Worm (Caenorhabditis elegans) whole organism, late embryonic: ENCODE measurements around the gene T16G12.4.
A peak's percentile ranks its signal among the peaks of the same experiment; 100 is the strongest.

Source experiments
- C08G9.2 ChIP-seq: sonication (generic microtip); optimal IDR thresholded peaks from 2 replicates; lab custom pipeline; 2016; ENCODE audit warnings: mild to moderate bottlenecking, missing genetic modification characterization, moderate library complexity, missing compliant biosample characterization
- C38D4.7 ChIP-seq: fragments of 200-800 bp; sonication (Bioruptor generic); optimal IDR thresholded peaks from 2 replicates; lab custom pipeline; 2018; ENCODE audit warnings: mild to moderate bottlenecking, missing genetic modification characterization, moderate library complexity, missing compliant biosample characterization
- K02D7.2 ChIP-seq: sonication (generic microtip); optimal IDR thresholded peaks from 2 replicates; lab custom pipeline; 2017; ENCODE audit warnings: mild to moderate bottlenecking, missing genetic modification characterization, missing compliant biosample characterization
- Y22D7AL.16 ChIP-seq: sonication (generic microtip); optimal IDR thresholded peaks from 2 replicates; lab custom pipeline; 2016; ENCODE audit warnings: missing genetic modification characterization, missing compliant biosample characterization
- ahr-1 ChIP-seq: sonication (generic microtip); optimal IDR thresholded peaks from 2 replicates; lab custom pipeline; 2016; ENCODE audit warnings: missing genetic modification characterization, missing compliant biosample characterization
- ama-1 ChIP-seq: fragments of 150-350 bp; optimal IDR thresholded peaks from 2 replicates; lab custom pipeline; 2014
- ceh-14 ChIP-seq: sonication (generic microtip); optimal IDR thresholded peaks from 2 replicates; lab custom pipeline; 2016; ENCODE audit warnings: missing genotype, missing genetic modification characterization, missing compliant biosample characterization
- ceh-18 ChIP-seq: sonication (generic microtip); optimal IDR thresholded peaks from 2 replicates; lab custom pipeline; 2016; ENCODE audit warnings: missing genetic modification characterization, missing compliant biosample characterization
- ceh-2 ChIP-seq: sonication (generic microtip); optimal IDR thresholded peaks from 2 replicates; lab custom pipeline; 2016; ENCODE audit warnings: missing genotype, missing genetic modification characterization, missing compliant biosample characterization
- ceh-22 ChIP-seq: sonication (generic microtip); optimal IDR thresholded peaks from 2 replicates; lab custom pipeline; 2017; ENCODE audit warnings: missing biosample characterization, missing genetic modification characterization
- ceh-30 ChIP-seq: fragments of 150-350 bp; optimal IDR thresholded peaks from 2 replicates; lab custom pipeline; 2014; ENCODE audit warnings: missing biosample characterization, missing genetic modification characterization
- ceh-31 ChIP-seq: sonication (generic microtip); optimal IDR thresholded peaks from 2 replicates; lab custom pipeline; 2016; ENCODE audit warnings: missing genetic modification characterization, missing compliant biosample characterization
- ceh-34 ChIP-seq: sonication (generic microtip); optimal IDR thresholded peaks from 2 replicates; lab custom pipeline; 2016; ENCODE audit warnings: mild to moderate bottlenecking, missing genetic modification characterization, missing compliant biosample characterization
- ceh-45 ChIP-seq: fragments of 200-800 bp; sonication (Bioruptor generic); IDR thresholded peaks from 2 replicates; pipeline ENCODE4 v1.3.6; 2022; ENCODE audit warnings: missing genetic modification reagents, missing genetic modification characterization, missing compliant biosample characterization
- ceh-48 ChIP-seq: sonication (generic microtip); optimal IDR thresholded peaks from 2 replicates; lab custom pipeline; 2016; ENCODE audit warnings: missing genetic modification characterization, inconsistent platforms, missing compliant biosample characterization
- ceh-6 ChIP-seq: fragments of 200-800 bp; sonication (Bioruptor generic); optimal IDR thresholded peaks from 2 replicates; lab custom pipeline; 2018; ENCODE audit warnings: mild to moderate bottlenecking, missing genetic modification characterization, missing compliant biosample characterization
- ceh-9 ChIP-seq: sonication (generic microtip); optimal IDR thresholded peaks from 2 replicates; lab custom pipeline; 2016; ENCODE audit warnings: mild to moderate bottlenecking, missing genetic modification characterization, inconsistent platforms, missing compliant biosample characterization
- che-1 ChIP-seq: sonication (generic microtip); optimal IDR thresholded peaks from 2 replicates; lab custom pipeline; 2016; ENCODE audit warnings: mild to moderate bottlenecking, missing genetic modification characterization, missing compliant biosample characterization
- eyg-1 ChIP-seq: sonication (generic microtip); optimal IDR thresholded peaks from 2 replicates; lab custom pipeline; 2016; ENCODE audit warnings: missing genotype, missing genetic modification characterization, missing compliant biosample characterization
- fax-1 ChIP-seq: sonication (generic microtip); optimal IDR thresholded peaks from 2 replicates; lab custom pipeline; 2016; ENCODE audit warnings: missing genotype, missing genetic modification characterization, missing compliant biosample characterization
- hlh-30 ChIP-seq: sonication (generic microtip); optimal IDR thresholded peaks from 2 replicates; lab custom pipeline; 2017; ENCODE audit warnings: antibody characterized with exemption, missing genetic modification characterization, missing compliant biosample characterization; ENCODE audit not compliant: insufficient read depth
- hlh-6 ChIP-seq: sonication (generic microtip); optimal IDR thresholded peaks from 2 replicates; lab custom pipeline; 2016; ENCODE audit warnings: missing genotype, missing genetic modification characterization, missing compliant biosample characterization
- hlh-8 ChIP-seq: sonication (generic microtip); optimal IDR thresholded peaks from 2 replicates; lab custom pipeline; 2016; ENCODE audit warnings: missing genotype, missing genetic modification characterization, missing compliant biosample characterization
- lim-6 ChIP-seq: sonication (generic microtip); optimal IDR thresholded peaks from 2 replicates; lab custom pipeline; 2016; ENCODE audit warnings: missing genetic modification characterization, missing compliant biosample characterization
- nfya-1 ChIP-seq: sonication (generic microtip); optimal IDR thresholded peaks from 2 replicates; lab custom pipeline; 2017; ENCODE audit warnings: missing genetic modification characterization, mild to moderate bottlenecking, missing compliant biosample characterization, antibody characterized with exemption, moderate library complexity
- nhr-11 ChIP-seq: fragments of 150-350 bp; optimal IDR thresholded peaks from 2 replicates; lab custom pipeline; 2014; ENCODE audit warnings: missing biosample characterization, missing genetic modification characterization
- npax-4 ChIP-seq: sonication (generic microtip); optimal IDR thresholded peaks from 2 replicates; lab custom pipeline; 2016; ENCODE audit warnings: missing genetic modification characterization, missing compliant biosample characterization
- pat-9 ChIP-seq: fragments of 200-800 bp; sonication (Bioruptor generic); optimal IDR thresholded peaks from 2 replicates; lab custom pipeline; 2018; ENCODE audit warnings: mild to moderate bottlenecking, missing genetic modification characterization, moderate library complexity, missing compliant biosample characterization
- pha-2 ChIP-seq: sonication (generic microtip); optimal IDR thresholded peaks from 2 replicates; lab custom pipeline; 2017; ENCODE audit warnings: mild to moderate bottlenecking, missing genetic modification characterization, missing compliant biosample characterization
- pha-4 ChIP-seq: fragments of 150-350 bp; optimal IDR thresholded peaks from 2 replicates; lab custom pipeline; 2018; ENCODE audit warnings: missing biosample characterization, missing genetic modification reagents, missing genetic modification characterization
- pqm-1 ChIP-seq: sonication (generic microtip); optimal IDR thresholded peaks from 2 replicates; lab custom pipeline; 2016; ENCODE audit warnings: missing genetic modification characterization, missing compliant biosample characterization
- ref-2 ChIP-seq: sonication (generic microtip); optimal IDR thresholded peaks from 2 replicates; lab custom pipeline; 2016; ENCODE audit warnings: missing genetic modification characterization, missing compliant biosample characterization
- sox-2 ChIP-seq: fragments of 200-800 bp; sonication (Bioruptor generic); IDR thresholded peaks from 2 replicates; pipeline ENCODE4 v1.3.6; 2022; ENCODE audit warnings: missing genetic modification reagents, missing genetic modification characterization, missing compliant biosample characterization
- sox-4 ChIP-seq: sonication (generic microtip); optimal IDR thresholded peaks from 2 replicates; lab custom pipeline; 2017; ENCODE audit warnings: mild to moderate bottlenecking, missing genetic modification characterization, inconsistent platforms, missing compliant biosample characterization
- syd-9 ChIP-seq: sonication (generic microtip); optimal IDR thresholded peaks from 2 replicates; lab custom pipeline; 2016; ENCODE audit warnings: mild to moderate bottlenecking, missing genetic modification characterization, moderate library complexity, missing compliant biosample characterization
- tbx-2 ChIP-seq: sonication (generic microtip); optimal IDR thresholded peaks from 2 replicates; lab custom pipeline; 2016; ENCODE audit warnings: missing genetic modification characterization, missing compliant biosample characterization
- tbx-7 ChIP-seq: sonication (generic microtip); optimal IDR thresholded peaks from 2 replicates; lab custom pipeline; 2016; ENCODE audit warnings: missing genotype, missing genetic modification characterization, missing compliant biosample characterization
- unc-42 ChIP-seq: sonication (generic microtip); optimal IDR thresholded peaks from 2 replicates; lab custom pipeline; 2016; ENCODE audit warnings: missing genotype, missing genetic modification characterization, missing compliant biosample characterization
- zip-5 ChIP-seq: sonication (generic microtip); optimal IDR thresholded peaks from 2 replicates; lab custom pipeline; 2016; ENCODE audit warnings: missing genetic modification characterization, missing compliant biosample characterization

T16G12.4 gene

ce11 chrIII:10016413-10017051, 41.1 kb upstream of the T16G12.4 start, which contains the start of gene rgs-1:
TSS of gene rgs-1 (minus strand) at chrIII:10016558.
- TF ChIP-seq lim-6 (tag; lab: Kevin White, UChicago) (peak; percentile 57), ceh-31 (tag; lab: Kevin White, UChicago) (peak; percentile 71), pha-2 (tag; lab: Kevin White, UChicago) (no peak), sox-2 (peak; percentile 12; the same call in 1 of the 2 replicates), hlh-30 (tag; lab: Kevin White, UChicago) (peak; percentile 86), ceh-14 (tag; lab: Kevin White, UChicago) (peak; percentile 85), K02D7.2 (no peak), ceh-34 (tag; lab: Kevin White, UChicago) (peak; percentile 25), tbx-7 (tag; lab: Kevin White, UChicago) (no peak), C08G9.2 (tag; lab: Kevin White, UChicago) (peak; percentile 39), hlh-6 (peak; percentile 8), ama-1 (lab: Kevin White, UChicago) (no peak), ceh-48 (peak; percentile 34), npax-4 (tag; lab: Kevin White, UChicago) (no peak), ahr-1 (tag; lab: Kevin White, UChicago) (no peak), unc-42 (tag; lab: Kevin White, UChicago) (peak; percentile 69), pat-9 (tag; lab: Kevin White, UChicago) (no peak), Y22D7AL.16 (tag; lab: Kevin White, UChicago) (no peak), tbx-2 (peak; percentile 58), eyg-1 (tag; lab: Kevin White, UChicago) (no peak), ceh-2 (tag; lab: Kevin White, UChicago) (peak; percentile 3), ceh-22 (no peak), nhr-11 (tag; lab: Kevin White, UChicago) (no peak), nfya-1 (peak; percentile 51), syd-9 (tag; lab: Kevin White, UChicago) (peak; percentile 0), ceh-18 (tag; lab: Kevin White, UChicago) (peak; percentile 34), fax-1 (tag; lab: Kevin White, UChicago) (peak; percentile 28), ceh-30 (no peak)

ce11 chrIII:10018007-10018406, 39.6 kb upstream of the T16G12.4 start:
- no peak for TF ChIP-seq Y22D7AL.16 (tag; lab: Kevin White, UChicago)
- no peak for TF ChIP-seq C38D4.7 (GFP tag; lab: Kevin White, UChicago)
- TF ChIP-seq unc-42 (tag; lab: Kevin White, UChicago), result peak; percentile 92
- no peak for TF ChIP-seq nfya-1
- no peak for TF ChIP-seq zip-5 (tag; lab: Kevin White, UChicago)

- no peak for TF ChIP-seq che-1
- TF ChIP-seq, all 69 proteins: peak for 0
These were observed 34.2 kb upstream of the T16G12.4 start, which contains the start of gene ins-21 for ce11 chrIII:10023452-10023851. TSS of gene ins-21 (plus strand) at chrIII:10023752.

ce11 chrIII:10025989-10026388, 31.6 kb upstream of the T16G12.4 start, which contains the start of gene ins-22:
TSS of gene ins-22 (plus strand) at chrIII:10026289.
- TF ChIP-seq pha-4 (no peak), ceh-30 (no peak), pqm-1 (tag; lab: Kevin White, UChicago) (no peak), ceh-6 (GFP tag; lab: Kevin White, UChicago) (no peak), npax-4 (tag; lab: Kevin White, UChicago) (no peak), ceh-14 (tag; lab: Kevin White, UChicago) (no peak), syd-9 (tag; lab: Kevin White, UChicago) (no peak), ref-2 (tag; lab: Kevin White, UChicago) (no peak), sox-4 (no peak), ceh-2 (tag; lab: Kevin White, UChicago) (no peak), ceh-9 (no peak), ceh-45 (GFP tag; lab: Robert Waterston, UW) (no peak), C38D4.7 (GFP tag; lab: Kevin White, UChicago) (no peak), che-1 (no peak), tbx-7 (tag; lab: Kevin White, UChicago) (no peak), hlh-8 (tag; lab: Kevin White, UChicago) (no peak)
